Worm (Caenorhabditis elegans): ENCODE data around the gene srz-12.

DNA sequence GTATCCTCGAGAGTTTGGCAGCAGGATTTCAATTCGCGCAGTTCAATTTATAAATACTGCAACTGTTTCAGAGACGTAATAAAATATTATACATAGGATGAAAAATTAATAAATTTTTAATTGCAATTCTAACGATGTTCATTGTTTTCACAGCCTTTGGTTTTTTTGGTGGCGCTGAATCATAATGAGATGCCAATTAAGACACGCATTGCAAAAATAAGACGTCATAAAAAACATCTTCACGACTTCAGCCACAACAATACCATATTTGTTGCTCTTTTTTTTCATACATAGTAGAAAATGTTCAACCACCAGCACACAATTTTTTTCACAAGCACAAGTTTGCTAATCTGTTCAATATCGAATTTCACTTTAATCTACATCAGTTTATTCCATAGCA is 9.8 kb upstream of the srz-12 start, which contains the start of gene str-56:
- no peak for TF ChIP-seq flt-1 (GFP tag; IDR thresholded peaks at IDR 0.05)
- no peak for TF ChIP-seq med-1 (GFP tag; optimal IDR thresholded peaks at IDR 0.05; ENCODE audit: insufficient read depth)

Measured in whole organism, midembryonic.